Fruit fly (Drosophila melanogaster): Measurements from ENCODE around the gene CG7457.

- TF ChIP-seq GATAd (GFP tag; optimal IDR thresholded peaks at IDR 0.05) (no peak), foxo (GFP tag; optimal IDR thresholded peaks at IDR 0.05) (peak; percentile 76 to 97), psq (GFP tag; optimal IDR thresholded peaks at IDR 0.05) (peak; percentile 94), h (GFP tag; optimal IDR thresholded peaks at IDR 0.05) (peak; percentile 96), usp (GFP tag; optimal IDR thresholded peaks at IDR 0.05) (no peak), jim (GFP tag; optimal IDR thresholded peaks at IDR 0.05) (no peak), Dfd (GFP tag; optimal IDR thresholded peaks at IDR 0.05) (no peak), Hr78 (GFP tag; optimal IDR thresholded peaks at IDR 0.05) (no peak), pan (optimal IDR thresholded peaks at IDR 0.05) (peak; percentile 84), tai (GFP tag; optimal IDR thresholded peaks at IDR 0.05) (no peak), ey (GFP tag; optimal IDR thresholded peaks at IDR 0.05) (peak; percentile 92), rgr (GFP tag; optimal IDR thresholded peaks at IDR 0.05) (peak; percentile 97), Myc (optimal IDR thresholded peaks at IDR 0.05) (peak; percentile 69)
Measured at dm6 chr3L:7718561-7719417, 7.5 kb downstream of the CG7457 start, which contains the start of gene Mcad.
